Worm (Caenorhabditis elegans) whole organism, L3 larva: ENCODE results near the gene F48F5.6.

Experiments
- ZK546.5 ChIP-seq: sonication (generic microtip); optimal IDR thresholded peaks from 2 replicates; lab custom pipeline; 2017; ENCODE audit warnings: missing biosample characterization, missing genetic modification characterization
- ama-1 ChIP-seq: fragments of 150-350 bp; optimal IDR thresholded peaks from 2 replicates; lab custom pipeline; 2018
- elt-1 ChIP-seq: fragments of 150-350 bp; optimal IDR thresholded peaks from 2 replicates; lab custom pipeline; 2014; ENCODE audit warnings: missing biosample characterization, missing genetic modification characterization
- elt-3 ChIP-seq, 3 experiments: fragments of 150-350 bp in 1 of 3; sonication (generic microtip) in 2 of 3; optimal IDR thresholded peaks; 2 replicates in 2 of 3; 4 replicates in 1 of 3; lab custom pipeline; 2014 to 2017; ENCODE audit warnings: missing biosample characterization in 3 of 3, missing genetic modification characterization in 3 of 3
- mdl-1 ChIP-seq: fragments of 150-350 bp; optimal IDR thresholded peaks from 2 replicates; lab custom pipeline; 2014; ENCODE audit warnings: missing biosample characterization, missing genetic modification characterization
- pqm-1 ChIP-seq: fragments of 150-350 bp; optimal IDR thresholded peaks from 2 replicates; lab custom pipeline; 2017; ENCODE audit warnings: missing biosample characterization, missing genetic modification characterization, inconsistent platforms
- tbx-2 ChIP-seq: sonication (generic microtip); optimal IDR thresholded peaks from 2 replicates; lab custom pipeline; 2016; ENCODE audit warnings: mild to moderate bottlenecking, missing genetic modification characterization, missing compliant biosample characterization
- unc-62 ChIP-seq: fragments of 150-350 bp; sonication (generic microtip); optimal IDR thresholded peaks from 4 replicates; lab custom pipeline; 2014; ENCODE audit warnings: missing biosample characterization, missing genetic modification reagents, missing genetic modification characterization
- ztf-11 ChIP-seq: fragments of 150-350 bp; optimal IDR thresholded peaks from 2 replicates; lab custom pipeline; 2014; ENCODE audit warnings: missing biosample characterization, missing genetic modification characterization

DNA sequence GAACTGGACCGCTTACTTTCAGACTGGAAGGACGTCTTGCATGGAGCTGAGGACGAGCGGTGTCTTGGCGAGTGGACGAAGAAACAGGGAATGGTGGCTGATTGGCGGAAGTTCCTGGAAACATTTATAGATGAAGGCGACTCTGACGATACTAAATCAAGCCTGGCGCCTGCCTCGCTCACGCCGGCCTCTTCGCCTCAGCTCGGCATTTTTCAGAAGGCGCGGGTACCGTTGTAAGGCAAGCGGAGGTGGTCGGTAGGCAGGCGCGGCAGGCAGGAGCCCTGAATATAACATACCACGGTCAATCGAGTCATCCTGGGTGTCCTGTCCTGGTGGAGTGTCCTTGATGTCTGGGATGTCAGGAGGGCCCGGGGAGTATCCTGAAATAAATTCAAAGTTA, 7.1 kb downstream of the F48F5.6 start:
- TF ChIP-seq mdl-1: no peak
- no peak for TF ChIP-seq elt-3 (tag; optimal IDR thresholded peaks at IDR 0.05; lab: Kevin White, UChicago)
- no peak for TF ChIP-seq unc-62 (GFP tag; lab: Kevin White, UChicago)
- no peak for TF ChIP-seq ztf-11
- TF ChIP-seq ZK546.5 (tag; lab: Kevin White, UChicago): no peak
- no peak for TF ChIP-seq ama-1 (lab: Kevin White, UChicago)
- no peak for TF ChIP-seq elt-1 (tag; lab: Kevin White, UChicago)
- TF ChIP-seq pqm-1 (tag; lab: Kevin White, UChicago): no peak
- no peak for TF ChIP-seq tbx-2 (tag; lab: Kevin White, UChicago)
